Worm (Caenorhabditis elegans) whole organism, early embryonic: ENCODE data around the gene K11H12.11.

Experiments
- B0310.2 ChIP-seq: sonication (generic microtip); optimal IDR thresholded peaks from 2 replicates; lab custom pipeline; 2016; ENCODE audit warnings: mild to moderate bottlenecking, missing genetic modification characterization, missing compliant biosample characterization
- F13C5.2 ChIP-seq: sonication (generic microtip); optimal IDR thresholded peaks from 2 replicates; lab custom pipeline; 2017; ENCODE audit warnings: mild to moderate bottlenecking, missing genetic modification characterization, inconsistent platforms, missing compliant biosample characterization
- aly-1 ChIP-seq: sonication (generic microtip); optimal IDR thresholded peaks from 2 replicates; lab custom pipeline; 2016; ENCODE audit warnings: missing genetic modification characterization, missing compliant biosample characterization
- ama-1 ChIP-seq: fragments of 150-350 bp; optimal IDR thresholded peaks from 2 replicates; lab custom pipeline; 2014
- ceh-13 ChIP-seq: fragments of 200-800 bp; sonication (Bioruptor generic); optimal IDR thresholded peaks from 2 replicates; lab custom pipeline; 2018; ENCODE audit warnings: mild to moderate bottlenecking, missing genetic modification characterization, missing compliant biosample characterization
- ceh-36 ChIP-seq: sonication (generic microtip); optimal IDR thresholded peaks from 2 replicates; lab custom pipeline; 2016; ENCODE audit warnings: missing genetic modification characterization, inconsistent platforms, missing compliant biosample characterization
- ets-7 ChIP-seq: sonication (generic microtip); optimal IDR thresholded peaks from 2 replicates; lab custom pipeline; 2016; ENCODE audit warnings: missing genotype, missing genetic modification characterization, missing compliant biosample characterization
- flt-1 ChIP-seq: fragments of 200-800 bp; sonication (Bioruptor generic); IDR thresholded peaks from 2 replicates; pipeline ENCODE4 v1.3.6; 2022; ENCODE audit warnings: missing genetic modification characterization, missing compliant biosample characterization
- hmbx-1 ChIP-seq: sonication (generic microtip); optimal IDR thresholded peaks from 2 replicates; lab custom pipeline; 2016; ENCODE audit warnings: mild to moderate bottlenecking, missing genetic modification characterization, missing compliant biosample characterization
- hmg-4 ChIP-seq: fragments of 200-800 bp; sonication (Bioruptor generic); optimal IDR thresholded peaks from 2 replicates; lab custom pipeline; 2018; ENCODE audit warnings: mild to moderate bottlenecking, missing genetic modification characterization, missing compliant biosample characterization
- hnd-1 ChIP-seq: sonication (generic microtip); optimal IDR thresholded peaks from 2 replicates; lab custom pipeline; 2016; ENCODE audit warnings: missing genetic modification characterization, missing compliant biosample characterization
- pes-1 ChIP-seq: fragments of 200-800 bp; sonication (Bioruptor generic); IDR thresholded peaks from 2 replicates; pipeline ENCODE4 v1.3.6; 2022; ENCODE audit warnings: missing genetic modification reagents, missing genetic modification characterization, missing compliant biosample characterization
- scrt-1 ChIP-seq: fragments of 200-800 bp; sonication (Bioruptor generic); IDR thresholded peaks from 2 replicates; pipeline ENCODE4 v1.3.6; 2022; ENCODE audit warnings: missing genetic modification characterization, missing compliant biosample characterization
- sea-1 ChIP-seq: fragments of 200-800 bp; sonication (Bioruptor generic); conservative IDR thresholded peaks from 2 replicates; pipeline ENCODE4 v1.3.6; 2022; ENCODE audit warnings: missing genetic modification characterization, missing compliant biosample characterization
- tbx-11 ChIP-seq: fragments of 200-800 bp; sonication (Bioruptor generic); IDR thresholded peaks from 2 replicates; pipeline ENCODE4 v1.3.6; 2022; ENCODE audit warnings: missing genetic modification characterization, missing compliant biosample characterization
- tbx-37 ChIP-seq: fragments of 200-800 bp; sonication (Bioruptor generic); conservative IDR thresholded peaks from 2 replicates; pipeline ENCODE4 v1.3.6; 2022; ENCODE audit warnings: missing genetic modification reagents, missing genetic modification characterization, missing compliant biosample characterization
- tra-4 ChIP-seq: sonication (generic microtip); optimal IDR thresholded peaks from 2 replicates; lab custom pipeline; 2017; ENCODE audit warnings: missing genetic modification characterization, missing compliant biosample characterization

Gene K11H12.11

ce11 chrIV:676280-676679 is 5.9 kb upstream of the K11H12.11 start, which contains the start of gene K11H12.5:
Gene K11H12.5 (plus strand): TSS chrIV:676580.
- TF ChIP-seq hmg-4 (GFP tag; lab: Kevin White, UChicago): no peak
- TF ChIP-seq scrt-1 (GFP tag; lab: Robert Waterston, UW): no peak
- no peak for TF ChIP-seq tbx-11 (GFP tag; lab: Robert Waterston, UW)
- no peak for TF ChIP-seq hnd-1 (tag; lab: Kevin White, UChicago)
- TF ChIP-seq hmbx-1 (tag; lab: Kevin White, UChicago): no peak
- no peak for TF ChIP-seq B0310.2
- no peak for TF ChIP-seq tra-4 (tag; lab: Kevin White, UChicago)
- no peak for TF ChIP-seq ceh-13 (GFP tag; lab: Kevin White, UChicago)
- TF ChIP-seq ceh-36 (tag; lab: Kevin White, UChicago): no peak

DNA sequence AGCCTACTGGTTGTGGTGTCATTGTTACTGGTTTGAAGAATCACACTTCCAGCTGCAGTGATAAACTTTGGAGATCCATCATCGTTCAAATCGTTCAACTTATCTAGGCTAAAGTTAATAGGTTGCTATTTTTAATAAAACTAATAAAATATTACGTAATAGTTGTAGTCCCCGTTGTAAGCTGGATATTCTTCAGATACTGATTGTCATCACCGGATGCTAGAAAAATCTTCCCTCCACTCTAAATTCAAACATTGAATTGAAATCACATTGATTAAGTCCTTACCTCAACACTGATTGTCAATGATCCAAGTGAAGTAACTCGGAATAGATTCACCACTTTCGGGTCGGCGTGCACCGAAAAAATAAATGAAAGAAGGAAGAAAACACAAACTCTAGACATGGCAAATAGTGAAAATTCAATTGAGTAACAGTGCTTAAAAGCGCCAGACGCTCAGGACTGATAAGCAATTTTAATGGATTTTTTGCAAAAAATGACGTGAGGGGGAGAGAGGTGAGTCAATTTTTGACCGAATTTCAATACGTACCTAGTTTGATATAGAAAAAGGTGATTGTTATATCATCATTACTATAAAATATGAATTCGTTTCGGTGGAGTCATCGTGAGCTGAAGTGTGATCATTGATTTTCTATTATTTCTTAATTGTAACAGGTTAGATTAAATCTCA is 5.3 kb upstream of the K11H12.11 start, which contains the start of the genes K11H12.4 and K11H12.10:
Gene K11H12.4, minus strand, starts transcription at position 413 of the 689 bp plus-strand sequence.
Gene K11H12.10, plus strand, starts transcription at position 605 of the 689 bp plus-strand sequence.
- TF ChIP-seq B0310.2: no peak
- TF ChIP-seq sea-1 (GFP tag; lab: Robert Waterston, UW): no peak
- TF ChIP-seq F13C5.2 (tag; lab: Kevin White, UChicago): no peak
- TF ChIP-seq pes-1 (GFP tag; lab: Robert Waterston, UW): no peak
- TF ChIP-seq hmbx-1 (tag; lab: Kevin White, UChicago): no peak
- no peak for TF ChIP-seq ceh-36 (tag; lab: Kevin White, UChicago)
- no peak for TF ChIP-seq hmg-4 (GFP tag; lab: Kevin White, UChicago)

DNA sequence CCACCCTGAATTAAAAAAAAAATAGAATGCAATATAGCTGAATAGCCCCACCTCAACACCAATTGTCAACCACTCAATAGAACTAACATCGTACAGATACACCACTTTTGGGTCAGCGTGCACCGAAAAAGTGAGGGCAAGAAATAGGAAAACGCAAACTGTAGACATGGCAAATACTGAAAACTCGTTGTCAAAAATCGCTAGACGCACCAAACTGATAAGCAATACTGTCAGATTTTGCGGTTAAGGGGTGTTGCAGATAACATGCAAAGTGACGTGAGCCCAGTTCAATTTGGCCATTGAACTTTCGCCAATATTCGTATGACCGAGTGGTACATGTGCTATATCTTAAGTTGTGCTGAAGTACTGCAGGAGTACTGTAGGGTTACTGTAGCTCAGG is 3.0 kb upstream of the K11H12.11 start, which contains the start of gene K11H12.3:
Gene K11H12.3, minus strand, starts transcription at position 168 of the 400 bp plus-strand sequence.
- no peak for TF ChIP-seq hnd-1 (tag; lab: Kevin White, UChicago)
- no peak for TF ChIP-seq ama-1 (lab: Kevin White, UChicago)
- TF ChIP-seq tbx-11 (GFP tag; lab: Robert Waterston, UW): no peak
- TF ChIP-seq ets-7: no peak
- TF ChIP-seq ceh-13 (GFP tag; lab: Kevin White, UChicago): no peak
- TF ChIP-seq aly-1 (tag; lab: Kevin White, UChicago): no peak
- TF ChIP-seq scrt-1 (GFP tag; lab: Robert Waterston, UW): no peak
- TF ChIP-seq tra-4 (tag; lab: Kevin White, UChicago): no peak
- TF ChIP-seq F13C5.2 (tag; lab: Kevin White, UChicago): no peak

DNA sequence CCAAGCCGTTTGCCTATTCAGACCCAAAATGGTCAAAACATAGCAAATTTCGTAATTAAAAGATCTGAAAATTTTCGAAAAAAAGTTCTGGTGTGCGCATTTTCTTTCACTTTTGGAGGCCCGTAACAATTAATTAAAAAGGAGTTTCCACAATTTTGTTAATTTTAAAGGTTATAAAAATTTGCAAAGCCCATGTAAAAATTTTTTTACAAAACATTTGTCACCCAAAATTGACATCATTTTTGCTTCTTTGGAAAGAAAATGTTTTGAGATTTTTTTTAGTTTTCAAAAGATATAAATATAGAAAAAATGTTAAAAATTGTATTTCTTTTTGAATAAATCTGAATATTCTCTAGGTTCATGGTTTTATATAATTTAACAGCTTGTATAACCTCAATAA is 3.4 kb downstream of the K11H12.11 start, which contains the start of gene K11H12.6:
Gene K11H12.6, plus strand, starts transcription at position 301 of the 400 bp plus-strand sequence.
- TF ChIP-seq pes-1 (GFP tag; lab: Robert Waterston, UW): no peak
- TF ChIP-seq hnd-1 (tag; lab: Kevin White, UChicago): no peak
- TF ChIP-seq ceh-36 (tag; lab: Kevin White, UChicago): no peak
- no peak for TF ChIP-seq tra-4 (tag; lab: Kevin White, UChicago)
- TF ChIP-seq ets-7: no peak
- no peak for TF ChIP-seq B0310.2
- no peak for TF ChIP-seq aly-1 (tag; lab: Kevin White, UChicago)
- no peak for TF ChIP-seq ama-1 (lab: Kevin White, UChicago)
- TF ChIP-seq sea-1 (GFP tag; lab: Robert Waterston, UW): no peak
- no peak for TF ChIP-seq tbx-11 (GFP tag; lab: Robert Waterston, UW)
- TF ChIP-seq hmbx-1 (tag; lab: Kevin White, UChicago): no peak
- TF ChIP-seq tbx-37 (GFP tag; lab: Robert Waterston, UW): no peak

ce11 chrIV:665225-665624 is 5.1 kb downstream of the K11H12.11 start, which contains the start of gene K11H12.7:
Gene K11H12.7 (plus strand): TSS chrIV:665525.
- TF ChIP-seq tbx-37 (GFP tag; lab: Robert Waterston, UW) (no peak), hnd-1 (tag; lab: Kevin White, UChicago) (no peak), sea-1 (GFP tag; lab: Robert Waterston, UW) (no peak), ets-7 (no peak), pes-1 (GFP tag; lab: Robert Waterston, UW) (no peak), flt-1 (no peak), hmbx-1 (tag; lab: Kevin White, UChicago) (no peak)

DNA sequence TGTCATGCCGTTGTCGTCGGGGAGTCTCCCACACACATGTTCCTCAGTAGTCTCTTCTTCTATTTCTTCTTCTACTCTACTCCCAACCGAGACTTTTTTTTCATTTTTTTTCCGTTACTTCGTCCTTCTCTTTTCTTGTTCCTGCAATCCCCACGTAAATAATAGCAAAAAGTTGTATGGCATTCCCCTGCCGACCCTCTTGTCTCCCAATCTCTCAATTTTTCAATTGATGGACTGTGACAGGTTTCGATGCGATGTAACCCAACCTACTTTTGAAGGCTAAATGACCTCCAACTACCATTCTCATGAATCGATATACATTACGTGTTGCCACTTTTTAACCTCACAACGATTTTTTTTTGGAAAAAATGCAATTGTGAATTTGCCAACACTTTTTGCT is 6.2 kb downstream of the K11H12.11 start:
- TF ChIP-seq tbx-11 (GFP tag; lab: Robert Waterston, UW) (no peak), ets-7 (no peak), pes-1 (GFP tag; lab: Robert Waterston, UW) (no peak), F13C5.2 (tag; lab: Kevin White, UChicago) (no peak), sea-1 (GFP tag; lab: Robert Waterston, UW) (no peak), ceh-13 (GFP tag; lab: Kevin White, UChicago) (no peak), hnd-1 (tag; lab: Kevin White, UChicago) (no peak), hmbx-1 (tag; lab: Kevin White, UChicago) (no peak), flt-1 (no peak), ama-1 (lab: Kevin White, UChicago) (no peak), aly-1 (tag; lab: Kevin White, UChicago) (no peak)

DNA sequence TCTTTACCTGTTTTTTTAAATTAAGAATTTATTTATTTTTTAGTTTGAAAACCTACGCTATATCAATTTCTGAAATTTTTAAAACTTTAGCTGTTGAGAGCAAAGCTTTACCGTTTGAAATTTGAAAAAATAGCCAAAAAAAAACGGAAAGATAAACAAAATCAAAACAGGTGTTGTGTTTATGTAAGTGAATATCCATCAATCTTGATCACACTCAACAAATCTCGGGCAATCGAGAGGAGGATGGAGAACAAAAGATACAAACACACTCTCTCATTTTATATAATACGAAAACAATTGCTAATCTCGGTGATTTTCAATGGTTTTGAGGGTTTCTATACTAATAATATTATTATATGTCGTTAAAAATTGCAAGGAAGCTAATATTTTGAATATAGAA is 8.7 kb downstream of the K11H12.11 start:
- TF ChIP-seq scrt-1 (GFP tag; lab: Robert Waterston, UW) (no peak), tra-4 (tag; lab: Kevin White, UChicago) (no peak), ceh-13 (GFP tag; lab: Kevin White, UChicago) (no peak), sea-1 (GFP tag; lab: Robert Waterston, UW) (no peak), ama-1 (lab: Kevin White, UChicago) (no peak), hmbx-1 (tag; lab: Kevin White, UChicago) (no peak), pes-1 (GFP tag; lab: Robert Waterston, UW) (no peak), ets-7 (no peak), hnd-1 (tag; lab: Kevin White, UChicago) (no peak), F13C5.2 (tag; lab: Kevin White, UChicago) (no peak), aly-1 (tag; lab: Kevin White, UChicago) (no peak), tbx-11 (GFP tag; lab: Robert Waterston, UW) (no peak), tbx-37 (GFP tag; lab: Robert Waterston, UW) (no peak), flt-1 (no peak), B0310.2 (no peak), ceh-36 (tag; lab: Kevin White, UChicago) (no peak), hmg-4 (GFP tag; lab: Kevin White, UChicago) (no peak)
